Worm (Caenorhabditis elegans) whole organism, mixed stage, embryonic: ENCODE results near the gene T04F3.5.

ENCODE experiments used
- blmp-1 ChIP-seq: fragments of 150-350 bp; optimal IDR thresholded peaks from 2 replicates; lab custom pipeline; 2014; ENCODE audit warnings: missing biosample characterization, missing genetic modification characterization
- ces-1 ChIP-seq: fragments of 150-350 bp; optimal IDR thresholded peaks from 2 replicates; lab custom pipeline; 2014; ENCODE audit warnings: missing biosample characterization, missing genetic modification reagents, missing genetic modification characterization
- drap-1 ChIP-seq: fragments of 200-800 bp; sonication (Bioruptor generic); optimal IDR thresholded peaks from 3 replicates; lab custom pipeline; 2018; ENCODE audit warnings: mild to moderate bottlenecking, missing genetic modification characterization, missing compliant biosample characterization
- elt-3 ChIP-seq: fragments of 150-350 bp; optimal IDR thresholded peaks from 2 replicates; lab custom pipeline; 2014; ENCODE audit warnings: missing biosample characterization, missing genetic modification characterization
- flh-1 ChIP-seq: fragments of 200-800 bp; sonication (Bioruptor generic); optimal IDR thresholded peaks from 2 replicates; lab custom pipeline; 2018; ENCODE audit warnings: mild to moderate bottlenecking, missing genetic modification characterization, moderate library complexity, missing compliant biosample characterization
- lin-13 ChIP-seq: fragments of 150-350 bp; optimal IDR thresholded peaks from 2 replicates; lab custom pipeline; 2014; ENCODE audit warnings: missing biosample characterization, missing genetic modification characterization
- mab-5 ChIP-seq: fragments of 150-350 bp; optimal IDR thresholded peaks from 2 replicates; lab custom pipeline; 2014; ENCODE audit warnings: missing biosample characterization, missing genetic modification characterization
- nhr-2 ChIP-seq: fragments of 150-350 bp; optimal IDR thresholded peaks from 2 replicates; lab custom pipeline; 2014; ENCODE audit warnings: missing biosample characterization, missing genetic modification characterization
- nhr-76 ChIP-seq: sonication (generic microtip); optimal IDR thresholded peaks from 2 replicates; lab custom pipeline; 2017; ENCODE audit warnings: missing biosample characterization, missing genetic modification characterization
- sem-2 ChIP-seq: fragments of 200-800 bp; sonication (Bioruptor generic); optimal IDR thresholded peaks from 2 replicates; lab custom pipeline; 2018; ENCODE audit warnings: mild to moderate bottlenecking, missing genetic modification characterization, missing compliant biosample characterization
- unc-120 ChIP-seq: sonication (generic microtip); optimal IDR thresholded peaks from 2 replicates; lab custom pipeline; 2017; ENCODE audit warnings: missing genetic modification characterization, missing compliant biosample characterization; ENCODE audit not compliant: poor library complexity, severe bottlenecking
- unc-62 ChIP-seq: fragments of 150-350 bp; optimal IDR thresholded peaks from 2 replicates; lab custom pipeline; 2014; ENCODE audit warnings: missing biosample characterization, missing genetic modification reagents, missing genetic modification characterization

DNA sequence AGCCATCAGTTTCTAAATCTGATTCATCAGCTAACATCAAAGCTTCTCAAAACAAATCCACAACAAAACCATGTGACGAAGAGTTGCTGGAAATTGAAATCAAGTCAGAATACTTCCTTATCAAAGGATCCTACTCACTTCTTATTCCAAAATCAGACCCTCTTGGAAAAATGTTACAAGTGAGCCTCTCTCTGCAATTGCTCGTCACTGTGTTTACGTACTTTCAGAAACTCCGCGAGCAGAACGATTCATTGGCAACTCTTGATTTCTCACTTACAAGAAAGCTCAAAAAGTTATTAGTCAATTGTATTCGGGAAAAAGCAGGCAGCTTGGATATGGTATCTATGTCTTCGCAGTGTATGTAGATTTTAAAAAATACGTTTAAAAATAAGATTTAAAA is 9.0 kb upstream of the T04F3.5 start:
- TF ChIP-seq mab-5 (tag; lab: Kevin White, UChicago) = no peak
- no peak for TF ChIP-seq drap-1 (GFP tag; lab: Kevin White, UChicago)
- TF ChIP-seq flh-1 (GFP tag; lab: Kevin White, UChicago) = no peak
- no peak for TF ChIP-seq unc-120
- no peak for TF ChIP-seq blmp-1 (tag; lab: Kevin White, UChicago)
- no peak for TF ChIP-seq nhr-76
- no peak for TF ChIP-seq lin-13 (tag; lab: Kevin White, UChicago)
- TF ChIP-seq sem-2 (GFP tag; lab: Kevin White, UChicago) = no peak
- TF ChIP-seq nhr-2 (tag; lab: Kevin White, UChicago) = no peak
- no peak for TF ChIP-seq elt-3
- TF ChIP-seq unc-62 (GFP tag; lab: Kevin White, UChicago) = no peak
- TF ChIP-seq ces-1 (GFP tag; lab: Kevin White, UChicago) = no peak
